Fruit fly (Drosophila melanogaster): ENCODE measurements around the gene osa.
A peak's percentile ranks its signal among the peaks of the same experiment; 100 is the strongest.

The osa gene

DNA sequence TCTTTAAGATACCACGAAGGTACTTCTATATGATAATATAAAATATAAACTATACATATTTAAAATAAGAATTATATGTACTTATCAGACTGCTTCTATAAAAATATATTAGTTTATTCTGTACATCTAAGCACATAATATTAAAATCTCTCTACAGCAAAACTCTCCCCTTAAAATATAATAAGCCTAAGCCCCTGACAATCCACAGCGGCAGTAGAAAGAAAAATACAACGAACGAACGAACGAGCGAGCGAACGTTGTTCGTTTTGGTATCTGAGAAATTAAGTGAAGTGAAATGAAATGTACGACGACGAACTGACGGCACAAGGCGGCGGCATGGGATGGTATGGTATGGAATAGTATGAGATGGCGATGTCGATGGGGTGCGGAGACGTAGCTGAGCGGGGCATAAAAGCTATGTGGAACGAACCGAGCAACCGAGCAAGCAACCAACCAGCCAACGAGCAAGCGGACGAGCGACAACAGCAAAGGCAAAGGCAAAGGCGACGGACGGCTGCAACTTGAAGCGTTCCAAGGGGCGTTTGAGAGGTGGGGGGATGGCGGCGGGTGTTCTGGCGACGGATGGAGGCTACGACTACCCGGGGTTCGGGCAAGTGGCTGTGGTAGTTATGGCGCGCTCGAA, 17.5 kb downstream of the osa start (continued):
- TF ChIP-seq Asciz (GFP tag; optimal IDR thresholded peaks at IDR 0.05) (peak; percentile 97), CG17802 (tag; optimal IDR thresholded peaks at IDR 0.05) (peak; percentile 81), Trl (optimal IDR thresholded peaks at IDR 0.05) (peak in 1 of 2 experiments; percentile 56), Trl (GFP tag; optimal IDR thresholded peaks at IDR 0.05) (peak; percentile 57), cad (GFP tag; optimal IDR thresholded peaks at IDR 0.05) (no peak), Blimp-1 (GFP tag; optimal IDR thresholded peaks at IDR 0.05) (peak; percentile 97), emc (GFP tag; optimal IDR thresholded peaks at IDR 0.05) (peak; percentile 42), B-H1 (GFP tag; IDR thresholded peaks at IDR 0.05) (peak; percentile 97), vnd (GFP tag; IDR thresholded peaks at IDR 0.05; ENCODE audit: partially characterized antibody) (no peak), CG4424 (GFP tag; optimal IDR thresholded peaks at IDR 0.05) (peak; percentile 97), nerfin-1 (tag; optimal IDR thresholded peaks at IDR 0.05) (peak; percentile 97), CG6765 (GFP tag; optimal IDR thresholded peaks at IDR 0.05) (peak; percentile 99), trh (GFP tag; optimal IDR thresholded peaks at IDR 0.05) (peak; percentile 91), CG6689 (GFP tag; IDR thresholded peaks at IDR 0.05) (peak; percentile 98), CG33557 (GFP tag; optimal IDR thresholded peaks at IDR 0.05) (peak; percentile 94), jigr1 (GFP tag; IDR thresholded peaks at IDR 0.05) (peak; percentile 97), ind (GFP tag; optimal IDR thresholded peaks at IDR 0.05) (peak; percentile 98), Stat92E (GFP tag; optimal IDR thresholded peaks at IDR 0.05) (peak in 1 of 3 experiments; percentile 88), esg (GFP tag; conservative IDR thresholded peaks at IDR 0.05) (peak; percentile 97), CG7786 (GFP tag; optimal IDR thresholded peaks at IDR 0.05) (peak; percentile 70), bsh (GFP tag; optimal IDR thresholded peaks at IDR 0.05) (peak; percentile 95 to 99), Awh (GFP tag; IDR thresholded peaks at IDR 0.05) (peak; percentile 98), amos (GFP tag; IDR thresholded peaks at IDR 0.05; ENCODE audit: partially characterized antibody) (no peak; the same call in 1 of the 2 replicates), Usf (GFP tag; optimal IDR thresholded peaks at IDR 0.05) (peak; percentile 95), CG13894 (tag; optimal IDR thresholded peaks at IDR 0.05) (peak; percentile 98), CG1603 (tag; optimal IDR thresholded peaks at IDR 0.05) (no peak), Nf-YC (tag; optimal IDR thresholded peaks at IDR 0.05) (peak; percentile 94), usp (GFP tag; optimal IDR thresholded peaks at IDR 0.05) (no peak), CG8089 (GFP tag; optimal IDR thresholded peaks at IDR 0.05) (peak; percentile 41), CrebB (tag; optimal IDR thresholded peaks at IDR 0.05) (peak; percentile 96), Abd-B (GFP tag; optimal IDR thresholded peaks at IDR 0.05) (peak; percentile 98), Chrac-16 (GFP tag; optimal IDR thresholded peaks at IDR 0.05) (peak; percentile 95), corto (GFP tag; optimal IDR thresholded peaks at IDR 0.05) (peak; percentile 95), CG7839 (tag; optimal IDR thresholded peaks at IDR 0.05) (peak; percentile 99), CG9437 (GFP tag; optimal IDR thresholded peaks at IDR 0.05) (peak; percentile 95), unpg (GFP tag; optimal IDR thresholded peaks at IDR 0.05) (peak; percentile 99), wor (GFP tag; IDR thresholded peaks at IDR 0.05) (peak; percentile 97), Xrp1 (GFP tag; IDR thresholded peaks at IDR 0.05) (peak; percentile 99), MBD-R2 (GFP tag; IDR thresholded peaks at IDR 0.05) (peak; percentile 95), Hmr (GFP tag; optimal IDR thresholded peaks at IDR 0.05) (peak; percentile 100), CG10147 (GFP tag; optimal IDR thresholded peaks at IDR 0.05) (peak; percentile 98), Kr (GFP tag; optimal IDR thresholded peaks at IDR 0.05) (peak; percentile 43), CG10209 (GFP tag; optimal IDR thresholded peaks at IDR 0.05) (peak; percentile 99), onecut (GFP tag; IDR thresholded peaks at IDR 0.05) (peak; percentile 89), cwo (GFP tag; optimal IDR thresholded peaks at IDR 0.05) (peak; percentile 98), CG7357 (GFP tag; IDR thresholded peaks at IDR 0.05) (peak; percentile 95), eyg (GFP tag; optimal IDR thresholded peaks at IDR 0.05) (peak; percentile 56), CG30403 (GFP tag; optimal IDR thresholded peaks at IDR 0.05) (peak; percentile 98), CG2889 (GFP tag; IDR thresholded peaks at IDR 0.05) (peak; percentile 97)
